Worm (Caenorhabditis elegans) whole organism, L2 larva: ENCODE results near the gene gsto-2.

ENCODE experiments used
- ceh-16 ChIP-seq: fragments of 150-350 bp; optimal IDR thresholded peaks from 2 replicates; lab custom pipeline; 2014; ENCODE audit warnings: missing biosample characterization, missing genetic modification characterization
- ceh-82 ChIP-seq: fragments of 150-350 bp; optimal IDR thresholded peaks from 2 replicates; lab custom pipeline; 2014; ENCODE audit warnings: missing biosample characterization, missing genetic modification characterization
- lin-13 ChIP-seq: fragments of 150-350 bp; optimal IDR thresholded peaks from 2 replicates; lab custom pipeline; 2014; ENCODE audit warnings: missing biosample characterization, missing genetic modification reagents, missing genetic modification characterization
- mdl-1 ChIP-seq, 2 experiments: fragments of 150-350 bp in 1 of 2; sonication (generic microtip) in 1 of 2; optimal IDR thresholded peaks; 2 replicates each; lab custom pipeline; 2017; ENCODE audit warnings: missing biosample characterization in 2 of 2, missing genetic modification characterization in 2 of 2
- nhr-12 ChIP-seq: fragments of 150-350 bp; optimal IDR thresholded peaks from 2 replicates; lab custom pipeline; 2014; ENCODE audit warnings: missing biosample characterization, missing genetic modification characterization
- nhr-77 ChIP-seq: fragments of 150-350 bp; optimal IDR thresholded peaks from 2 replicates; lab custom pipeline; 2014; ENCODE audit warnings: missing biosample characterization, missing genetic modification characterization
- ztf-11 ChIP-seq: sonication (generic microtip); optimal IDR thresholded peaks from 2 replicates; lab custom pipeline; 2017; ENCODE audit warnings: missing biosample characterization, missing genetic modification characterization

DNA sequence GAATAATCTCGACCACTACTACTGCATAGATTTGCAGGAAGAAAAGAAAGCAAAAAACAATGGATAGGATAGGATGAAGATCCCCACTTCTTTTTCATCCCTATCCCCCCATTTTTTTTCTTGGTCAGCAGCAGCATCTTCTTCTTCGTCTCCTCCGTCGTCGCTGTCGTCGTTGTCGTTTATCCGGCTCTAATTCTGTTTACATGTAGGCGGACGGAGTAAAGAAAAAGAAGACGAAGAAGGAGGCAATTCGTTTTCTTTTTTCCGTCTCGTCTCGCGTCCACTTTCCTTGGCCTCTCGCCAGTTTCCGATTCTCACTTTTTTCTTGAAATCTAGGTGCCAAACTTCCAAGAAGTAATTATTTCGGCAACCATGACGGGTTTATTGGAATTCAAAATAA is 42.9 kb upstream of the gsto-2 start:
- no peak for TF ChIP-seq nhr-12 (tag; lab: Kevin White, UChicago)
- TF ChIP-seq ztf-11 (tag; lab: Kevin White, UChicago): no peak
- TF ChIP-seq mdl-1 (tag; optimal IDR thresholded peaks at IDR 0.05; lab: Kevin White, UChicago): no peak
- no peak for TF ChIP-seq lin-13 (GFP tag; lab: Kevin White, UChicago)
- no peak for TF ChIP-seq nhr-77
- no peak for TF ChIP-seq ceh-82
- no peak for TF ChIP-seq ceh-16 (tag; lab: Kevin White, UChicago)
